Worm (Caenorhabditis elegans) whole organism, L1 larva: ENCODE results near the gene srg-20.
A peak's percentile ranks its signal among the peaks of the same experiment; 100 is the strongest.
"Not testable (repeated sequence)": the region's sequence is repeated elsewhere in the genome, so short reads cannot be mapped to it uniquely, and the experiment has no call there.

Source experiments
- ceh-88 ChIP-seq: fragments of 200-800 bp; sonication (Bioruptor generic); IDR thresholded peaks from 2 replicates; pipeline ENCODE4 v1.3.6; 2022; ENCODE audit warnings: missing genetic modification characterization, missing compliant biosample characterization
- elt-2 ChIP-seq: sonication (generic microtip); optimal IDR thresholded peaks from 2 replicates; lab custom pipeline; 2016; ENCODE audit warnings: missing genetic modification characterization, mild to moderate bottlenecking, inconsistent platforms, missing compliant biosample characterization, missing genetic modification reagents
- nhr-12 ChIP-seq: sonication (generic microtip); optimal IDR thresholded peaks from 2 replicates; lab custom pipeline; 2017; ENCODE audit warnings: missing biosample characterization, missing genetic modification characterization
- ztf-4 ChIP-seq: fragments of 150-350 bp; optimal IDR thresholded peaks from 2 replicates; lab custom pipeline; 2014; ENCODE audit warnings: missing biosample characterization, missing genetic modification characterization

DNA sequence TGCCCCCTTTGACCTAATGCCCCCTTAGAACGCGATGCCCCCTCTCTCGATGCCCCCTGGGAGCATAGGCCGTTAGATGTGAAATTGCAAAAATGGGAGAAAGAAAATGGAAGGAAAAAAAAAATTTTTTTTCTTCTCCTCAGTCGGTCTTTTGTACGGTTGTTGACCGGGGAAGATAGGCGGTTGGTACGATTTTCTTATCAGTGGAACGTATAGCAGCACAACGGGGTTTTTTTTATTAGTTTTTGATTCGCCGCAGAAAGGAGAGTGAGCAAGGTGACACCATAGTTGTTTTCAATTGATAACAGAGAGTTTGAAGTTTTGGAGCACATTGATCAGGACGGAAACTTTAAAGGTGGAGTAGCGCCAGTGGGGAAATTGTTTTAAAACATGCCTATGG lies 23.2 kb downstream of the srg-20 start:
- TF ChIP-seq elt-2 (tag; lab: Kevin White, UChicago): peak; percentile 74
- TF ChIP-seq ceh-88 (GFP tag; lab: Robert Waterston, UW); ztf-4; nhr-12 (tag; lab: Kevin White, UChicago): not testable (repeated sequence)
